Worm (Caenorhabditis elegans): ENCODE measurements around the gene fbxa-116.
A peak's percentile ranks its signal among the peaks of the same experiment; 100 is the strongest.

fbxa-116 gene

DNA sequence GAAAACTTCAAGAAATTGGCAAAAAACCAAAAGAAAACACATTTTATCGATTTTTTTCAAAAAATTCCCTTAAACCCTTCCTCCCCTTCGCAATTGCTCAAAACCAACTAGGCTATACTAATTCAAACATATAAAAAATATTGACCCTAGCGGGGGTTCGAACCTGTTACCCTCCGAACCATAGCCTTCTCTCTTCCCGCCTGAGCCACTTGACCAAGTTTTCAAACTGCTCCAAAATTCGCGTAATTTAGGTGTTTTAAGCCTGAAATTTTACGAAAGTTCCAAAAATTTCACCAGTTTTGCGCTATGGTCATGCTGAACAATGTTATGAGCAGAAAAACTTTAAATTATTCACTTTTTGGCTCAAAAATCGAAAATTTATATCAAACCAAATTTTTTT is 45.7 kb upstream of the fbxa-116 start (continued):
- TF ChIP-seq B0336.3 (GFP tag; IDR thresholded peaks at IDR 0.05) (peak; percentile 44; the same call in 1 of the 2 replicates), pbrm-1 (GFP tag; IDR thresholded peaks at IDR 0.05) (0 out of 2 replicates have a peak, but pooled peaks have one; percentile 14), nfyb-1 (GFP tag; IDR thresholded peaks at IDR 0.05) (peak; percentile 50), Y53G8AR.9 (GFP tag; conservative IDR thresholded peaks at IDR 0.05) (peak; percentile 45; the same call in 1 of the 2 replicates), aptf-3 (GFP tag; IDR thresholded peaks at IDR 0.05) (0 out of 2 replicates have a peak, but pooled peaks have one; percentile 33), cebp-1 (GFP tag; IDR thresholded peaks at IDR 0.05) (no peak), cebp-1 (tag; optimal IDR thresholded peaks at IDR 0.05) (peak; percentile 21)

DNA sequence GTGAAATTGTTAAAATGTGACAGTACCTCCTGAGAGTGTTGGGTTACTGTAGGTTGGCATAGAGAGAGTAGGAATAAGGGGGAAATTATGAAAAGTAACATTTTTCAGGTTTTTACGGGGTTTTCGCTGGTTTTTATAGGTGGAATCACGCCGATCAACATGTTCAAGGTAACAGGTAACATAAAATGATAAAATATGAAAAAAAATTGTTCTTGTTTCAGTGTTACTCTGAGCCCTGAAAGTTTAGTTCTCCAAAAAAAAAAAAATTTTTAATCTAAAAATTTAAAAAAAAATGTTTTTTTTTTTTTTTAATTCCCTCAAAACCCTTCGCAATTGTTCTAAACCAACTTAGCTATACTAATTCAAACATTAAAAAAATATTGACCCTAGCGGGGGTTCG is 45.1 kb upstream of the fbxa-116 start, which contains the start of gene Y113G7B.15:
Gene Y113G7B.15 (minus strand): TSS at position 101 of the 400 bp plus-strand sequence.
- TF ChIP-seq ceh-79 (tag; optimal IDR thresholded peaks at IDR 0.05) (no peak), hsf-1 (GFP tag; IDR thresholded peaks at IDR 0.05) (no peak), F37B4.10 (GFP tag; IDR thresholded peaks at IDR 0.05) (no peak), B0035.1 (tag; optimal IDR thresholded peaks at IDR 0.05) (no peak), hlh-12 (tag; optimal IDR thresholded peaks at IDR 0.05) (no peak), F52B5.7 (tag; optimal IDR thresholded peaks at IDR 0.05) (no peak), rcor-1 (GFP tag; IDR thresholded peaks at IDR 0.05) (no peak)

DNA sequence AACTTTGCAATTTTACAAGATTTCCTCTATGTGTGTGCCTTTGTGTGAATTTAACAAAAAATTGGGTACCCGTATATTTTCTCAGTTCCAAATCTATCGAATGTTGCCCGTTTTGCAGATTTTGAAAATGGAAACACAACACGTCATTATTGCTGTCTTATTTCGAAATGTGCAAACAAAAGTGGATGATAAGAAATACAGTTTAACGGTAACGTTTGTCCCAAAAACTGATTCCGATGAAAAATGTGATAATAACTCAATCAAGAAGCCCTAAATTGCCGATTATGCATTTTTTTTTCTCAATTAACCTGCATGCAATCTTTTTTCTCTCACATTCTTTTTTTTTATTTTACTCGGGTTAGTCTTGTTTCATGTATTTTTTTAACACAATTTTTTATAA is 36.6 kb upstream of the fbxa-116 start:
- no peak for TF ChIP-seq cebp-1 (GFP tag; IDR thresholded peaks at IDR 0.05)
- TF ChIP-seq cebp-1 (tag; optimal IDR thresholded peaks at IDR 0.05) = peak; percentile 50
- peak; percentile 65 for TF ChIP-seq nhr-80 (tag; optimal IDR thresholded peaks at IDR 0.05)
- no peak for TF ChIP-seq egl-44 (GFP tag; IDR thresholded peaks at IDR 0.05)

DNA sequence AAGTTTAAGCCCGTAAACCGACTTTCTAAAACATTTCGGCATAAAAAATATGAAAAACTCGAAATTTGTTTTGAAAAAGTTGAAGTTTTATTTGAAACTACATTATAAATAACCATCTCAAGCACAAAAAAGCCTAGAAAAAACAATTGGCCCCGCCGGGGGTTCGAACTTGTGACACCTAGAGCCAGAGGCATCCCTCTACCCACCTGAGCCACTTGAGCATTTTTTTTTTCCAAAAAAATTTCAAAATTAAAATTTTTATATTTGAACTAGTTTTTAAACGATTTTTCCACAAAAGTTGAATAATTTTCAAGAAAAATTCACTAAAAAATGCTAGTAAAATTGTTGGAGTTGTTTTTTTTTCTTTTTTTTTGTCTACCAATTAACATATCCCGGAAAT is 35.0 kb upstream of the fbxa-116 start:
- TF ChIP-seq tbp1 (GFP tag; optimal IDR thresholded peaks at IDR 0.05) (peak; percentile 63), rpc-1 (optimal IDR thresholded peaks at IDR 0.05) (peak; percentile 15), rpc-1 (tag; optimal IDR thresholded peaks at IDR 0.05) (peak; percentile 60), madf-8 (GFP tag; conservative IDR thresholded peaks at IDR 0.05) (no peak)

DNA sequence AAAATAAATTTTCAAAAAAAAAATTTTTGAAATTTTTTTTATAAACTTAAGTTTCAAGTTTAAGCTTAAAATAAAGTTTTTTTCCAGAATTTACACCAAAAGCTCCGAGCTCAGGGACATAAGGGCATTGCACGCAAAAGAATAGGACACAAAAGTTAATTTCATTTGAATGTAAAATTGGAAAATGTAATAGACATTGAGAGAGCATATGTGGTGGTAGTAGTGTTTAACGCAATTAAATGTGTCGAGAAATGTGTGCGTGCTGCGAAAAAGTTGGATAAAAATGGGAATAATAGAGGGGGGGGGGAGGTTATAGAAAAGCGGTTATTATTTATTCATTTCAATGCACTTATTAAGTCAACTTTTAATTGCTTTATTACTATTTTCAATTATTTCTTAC is 31.9 kb upstream of the fbxa-116 start:
- TF ChIP-seq nhr-90 (tag; optimal IDR thresholded peaks at IDR 0.05) (no peak), B0019.2 (GFP tag; conservative IDR thresholded peaks at IDR 0.05) (no peak), K12H6.12 (tag; optimal IDR thresholded peaks at IDR 0.05) (no peak), hlh-26 (GFP tag; conservative IDR thresholded peaks at IDR 0.05) (no peak), hmg-1.2 (GFP tag; IDR thresholded peaks at IDR 0.05) (no peak), F49E8.2 (tag; optimal IDR thresholded peaks at IDR 0.05; ENCODE audit: insufficient read depth) (no peak), him-1 (tag; optimal IDR thresholded peaks at IDR 0.05) (no peak), Y79H2A.3 (GFP tag; conservative IDR thresholded peaks at IDR 0.05) (no peak), die-1 (tag; optimal IDR thresholded peaks at IDR 0.05) (no peak)

DNA sequence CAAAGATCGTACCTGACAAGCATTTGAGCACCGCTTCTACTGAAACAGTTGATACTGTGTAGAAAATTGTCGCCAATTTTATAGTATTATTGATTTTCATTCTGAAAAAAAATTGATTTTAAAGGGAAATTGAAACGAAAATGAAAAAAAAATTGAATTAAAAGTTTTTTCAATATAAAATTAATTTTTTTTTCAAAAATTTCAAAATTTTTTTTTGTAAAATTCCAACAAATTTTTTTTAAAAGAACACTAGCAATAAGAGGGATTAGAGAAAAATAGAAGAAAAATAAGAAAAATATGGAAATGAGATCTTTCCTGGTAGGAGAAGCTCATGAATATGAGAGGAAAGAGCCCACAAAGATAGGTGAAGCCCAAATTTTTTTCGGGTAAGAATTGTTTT is 26.5 kb upstream of the fbxa-116 start, which contains the start of gene Y113G7B.11:
Gene Y113G7B.11 (minus strand): TSS at position 101 of the 400 bp plus-strand sequence.
- no peak for TF ChIP-seq K12H6.12 (tag; optimal IDR thresholded peaks at IDR 0.05)

DNA sequence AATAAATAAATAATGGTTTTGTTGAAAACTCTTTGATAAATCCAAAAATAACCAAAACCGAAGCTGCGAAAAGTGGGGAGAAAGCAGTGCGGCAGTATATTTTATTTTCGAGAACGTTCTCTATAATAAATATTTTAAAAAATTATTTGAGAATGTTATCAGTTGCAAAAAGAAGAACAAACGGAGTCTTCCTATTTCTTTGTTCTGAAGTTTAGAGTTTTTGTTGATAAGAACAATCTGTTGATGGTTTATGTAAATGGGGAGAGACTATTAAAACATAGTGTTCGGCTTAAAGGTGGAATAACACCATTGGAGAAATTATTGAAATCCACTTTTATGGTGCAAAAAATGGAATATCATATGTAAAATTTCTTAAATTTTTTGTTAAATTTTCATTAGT is 24.4 kb upstream of the fbxa-116 start:
- TF ChIP-seq lin-40 (tag; optimal IDR thresholded peaks at IDR 0.05) (no peak), ZK185.1 (tag; optimal IDR thresholded peaks at IDR 0.05; ENCODE audit: poor library complexity, severe bottlenecking) (no peak), unc-62 (GFP tag; optimal IDR thresholded peaks at IDR 0.05) (no peak), attf-5 (GFP tag; optimal IDR thresholded peaks at IDR 0.05) (no peak), ekl-4 (GFP tag; IDR thresholded peaks at IDR 0.05) (no peak), F57A8.1 (GFP tag; optimal IDR thresholded peaks at IDR 0.05) (no peak), dox-1 (GFP tag; IDR thresholded peaks at IDR 0.05) (no peak), ztf-3 (GFP tag; optimal IDR thresholded peaks at IDR 0.05) (no peak), F55B11.4 (tag; optimal IDR thresholded peaks at IDR 0.05; ENCODE audit: borderline replicate concordance, insufficient read depth) (no peak), ztf-18 (tag; optimal IDR thresholded peaks at IDR 0.05) (no peak), F22D6.2 (tag; optimal IDR thresholded peaks at IDR 0.05) (no peak), mel-28 (tag; optimal IDR thresholded peaks at IDR 0.05; ENCODE audit: borderline replicate concordance) (no peak)
